Fruit fly (Drosophila melanogaster): Measurements from ENCODE around the gene CG3402.

Gene CG3402

DNA sequence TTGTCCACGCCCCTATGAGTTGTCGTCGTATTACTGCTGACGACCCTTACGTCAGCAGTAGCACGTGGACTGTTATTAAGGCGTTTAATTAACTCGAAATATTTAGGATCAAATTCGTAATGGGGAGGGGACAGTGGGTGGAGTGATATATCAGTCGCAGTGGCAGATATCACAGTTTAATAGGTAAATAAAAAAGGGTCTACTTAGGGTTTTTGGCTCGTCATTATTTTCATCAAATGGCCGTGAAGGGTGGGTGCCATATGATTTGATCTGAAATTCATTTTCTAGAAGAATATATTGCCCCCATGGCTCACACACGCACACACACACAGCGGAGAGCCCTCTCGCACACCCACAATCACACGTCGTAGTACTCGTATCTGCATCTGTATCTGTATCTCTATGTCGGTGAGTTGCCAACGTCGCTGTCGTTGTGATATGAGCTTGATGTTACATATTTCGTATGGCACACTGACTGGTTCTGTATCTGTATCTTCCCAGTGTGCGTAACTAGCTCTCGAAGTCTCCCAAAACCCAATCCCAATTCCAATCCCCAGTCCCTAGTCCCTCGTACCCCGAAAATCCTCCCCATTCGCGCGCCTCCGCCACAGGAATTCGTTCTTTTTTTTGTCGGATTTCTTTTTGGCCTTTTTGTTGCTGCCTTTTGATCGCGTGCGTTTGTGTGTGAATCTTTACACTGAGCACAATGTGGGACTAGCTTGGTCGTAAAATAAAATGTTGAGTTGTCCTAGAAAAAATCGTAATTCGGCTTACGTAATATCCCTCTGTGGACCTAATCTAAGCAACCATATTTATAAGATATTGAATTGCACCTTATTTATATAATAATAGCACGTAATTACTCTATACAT lies 25.9 kb downstream of the CG3402 start (continued):
- TF ChIP-seq D19A (tag; optimal IDR thresholded peaks at IDR 0.05) = no peak
- TF ChIP-seq CG34376 (GFP tag; optimal IDR thresholded peaks at IDR 0.05) = peak; percentile 65
- peak; percentile 74 for TF ChIP-seq CG13894 (tag; optimal IDR thresholded peaks at IDR 0.05)
- no peak for TF ChIP-seq fd64A (GFP tag; optimal IDR thresholded peaks at IDR 0.05)
- TF ChIP-seq slbo (GFP tag; IDR thresholded peaks at IDR 0.05) = peak; percentile 76
- TF ChIP-seq E2f2 (GFP tag; IDR thresholded peaks at IDR 0.05) = peak; percentile 24
- TF ChIP-seq row (GFP tag; IDR thresholded peaks at IDR 0.05) = peak; percentile 81
- peak; percentile 90 for TF ChIP-seq CG8478 (optimal IDR thresholded peaks at IDR 0.05)
- peak; percentile 68 for TF ChIP-seq gem (tag; optimal IDR thresholded peaks at IDR 0.05)
- TF ChIP-seq D19B (GFP tag; optimal IDR thresholded peaks at IDR 0.05) = no peak
- peak; percentile 5 for TF ChIP-seq Atf3 (GFP tag; optimal IDR thresholded peaks at IDR 0.05)
- peak; percentile 15 for TF ChIP-seq CG12391 (tag; optimal IDR thresholded peaks at IDR 0.05)
- no peak for TF ChIP-seq rib (GFP tag; IDR thresholded peaks at IDR 0.05)
- peak; percentile 12 for TF ChIP-seq CG10462 (GFP tag; optimal IDR thresholded peaks at IDR 0.05)
- peak; percentile 30 for TF ChIP-seq Hr3 (GFP tag; optimal IDR thresholded peaks at IDR 0.05)
- TF ChIP-seq caup (GFP tag; optimal IDR thresholded peaks at IDR 0.05; ENCODE audit: severe bottlenecking) = no peak
- TF ChIP-seq CG17612 (GFP tag; IDR thresholded peaks at IDR 0.05) = peak; percentile 37; the same call in 1 of the 2 replicates
- peak; percentile 69 for TF ChIP-seq lmd (GFP tag; IDR thresholded peaks at IDR 0.05)
- TF ChIP-seq CG10979 (tag; optimal IDR thresholded peaks at IDR 0.05) = peak; percentile 12
- peak; percentile 51 for TF ChIP-seq tio (GFP tag; optimal IDR thresholded peaks at IDR 0.05)
- peak; percentile 61 for TF ChIP-seq Ptx1 (GFP tag; IDR thresholded peaks at IDR 0.05)
- TF ChIP-seq Pdp1 (GFP tag; optimal IDR thresholded peaks at IDR 0.05) = peak; percentile 27 to 87
- no peak; the same call in 1 of the 2 replicates for TF ChIP-seq Taf1 (GFP tag; IDR thresholded peaks at IDR 0.05)
- 0 out of 2 replicates have a peak, but pooled peaks have one; percentile 23 for TF ChIP-seq wor (GFP tag; IDR thresholded peaks at IDR 0.05)
- peak; percentile 52 for TF ChIP-seq CG2712 (tag; optimal IDR thresholded peaks at IDR 0.05)
- TF ChIP-seq luna (GFP tag; optimal IDR thresholded peaks at IDR 0.05) = no peak
- TF ChIP-seq maf-S (GFP tag; optimal IDR thresholded peaks at IDR 0.05) = peak; percentile 13
- peak; percentile 49 for TF ChIP-seq CG10366 (GFP tag; IDR thresholded peaks at IDR 0.05)
- no peak for TF ChIP-seq insv (GFP tag; optimal IDR thresholded peaks at IDR 0.05)
- no peak for TF ChIP-seq CG3838 (GFP tag; optimal IDR thresholded peaks at IDR 0.05)
- TF ChIP-seq CG8944 (GFP tag; optimal IDR thresholded peaks at IDR 0.05) = no peak
- peak; percentile 1 for TF ChIP-seq CG10267 (tag; optimal IDR thresholded peaks at IDR 0.05)
- peak; percentile 12 for TF ChIP-seq tup (GFP tag; optimal IDR thresholded peaks at IDR 0.05)
- no peak for TF ChIP-seq odd (GFP tag; optimal IDR thresholded peaks at IDR 0.05)
- TF ChIP-seq lov (optimal IDR thresholded peaks at IDR 0.05) = no peak
- peak; percentile 58; the same call in 1 of the 3 replicates for TF ChIP-seq lov (GFP tag; IDR thresholded peaks at IDR 0.05)
- no peak for TF ChIP-seq CG18764 (GFP tag; optimal IDR thresholded peaks at IDR 0.05)
- peak; percentile 45; the same call in 1 of the 2 replicates for TF ChIP-seq CG31224 (GFP tag; IDR thresholded peaks at IDR 0.05)
- TF ChIP-seq pan (optimal IDR thresholded peaks at IDR 0.05) = no peak
- TF ChIP-seq pan (GFP tag; optimal IDR thresholded peaks at IDR 0.05 in 1 of 2, IDR thresholded peaks at IDR 0.05 in 1 of 2) = peak in 1 of 2 experiments; percentile 65
- peak; percentile 20 for TF ChIP-seq CG30431 (GFP tag; optimal IDR thresholded peaks at IDR 0.05)
- TF ChIP-seq Fer1 (GFP tag; optimal IDR thresholded peaks at IDR 0.05) = no peak
- no peak for TF ChIP-seq ro (GFP tag; IDR thresholded peaks at IDR 0.05)
- TF ChIP-seq CG6654 (GFP tag; optimal IDR thresholded peaks at IDR 0.05) = peak; percentile 23
- TF ChIP-seq dati (GFP tag; IDR thresholded peaks at IDR 0.05) = no peak
- no peak for TF ChIP-seq klu (GFP tag; IDR thresholded peaks at IDR 0.05)
- TF ChIP-seq CG17568 (GFP tag; optimal IDR thresholded peaks at IDR 0.05) = no peak
- peak; percentile 59; the same call in 1 of the 2 replicates for TF ChIP-seq CG32772 (GFP tag; IDR thresholded peaks at IDR 0.05)
- TF ChIP-seq CG6689 (GFP tag; IDR thresholded peaks at IDR 0.05) = peak; percentile 75
- TF ChIP-seq sqz (GFP tag; optimal IDR thresholded peaks at IDR 0.05) = peak; percentile 66

Data from whole organism, embryonic.